Fruit fly (Drosophila melanogaster): ENCODE data around the gene Gr22a.

DNA sequence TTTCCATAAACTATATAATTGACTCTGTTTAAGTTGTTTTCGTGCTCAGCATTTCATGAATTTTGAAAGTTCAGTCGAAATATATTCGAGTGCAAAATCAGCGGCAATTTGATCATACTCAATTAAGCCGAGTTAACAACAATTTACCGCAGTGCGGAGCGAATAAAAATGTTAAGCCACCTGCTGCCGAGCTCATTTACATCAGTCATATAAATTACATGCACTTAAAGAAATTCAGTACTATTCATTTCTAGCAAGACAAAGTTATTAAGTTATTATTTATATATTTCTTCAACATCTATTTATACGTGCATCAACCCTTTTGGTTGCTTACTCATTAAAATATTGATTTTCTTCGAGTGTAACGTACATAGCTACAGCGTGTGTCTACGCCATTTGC, 37.7 kb upstream of the Gr22a start, which contains the start of gene c-cup:
- TF ChIP-seq slou (GFP tag; optimal IDR thresholded peaks at IDR 0.05) (no peak), repo (GFP tag; optimal IDR thresholded peaks at IDR 0.05) (no peak), CG43689 (GFP tag; IDR thresholded peaks at IDR 0.05) (no peak), nau (GFP tag; optimal IDR thresholded peaks at IDR 0.05) (no peak), NFAT (GFP tag; IDR thresholded peaks at IDR 0.05) (no peak), unc-4 (GFP tag; IDR thresholded peaks at IDR 0.05; ENCODE audit: partially characterized antibody) (no peak), Atf6 (GFP tag; IDR thresholded peaks at IDR 0.05) (no peak)

All from whole organism, embryonic.